Worm (Caenorhabditis elegans) whole organism, late embryonic: Measurements from ENCODE around the gene Y54G9A.5.

Experiments used
- K02D7.2 ChIP-seq: sonication (generic microtip); optimal IDR thresholded peaks from 2 replicates; lab custom pipeline; 2017; ENCODE audit warnings: mild to moderate bottlenecking, missing genetic modification characterization, missing compliant biosample characterization
- T23F11.4 ChIP-seq: fragments of 200-800 bp; sonication (Bioruptor generic); optimal IDR thresholded peaks from 2 replicates; lab custom pipeline; 2018; ENCODE audit warnings: mild to moderate bottlenecking, missing genetic modification characterization, missing compliant biosample characterization
- ahr-1 ChIP-seq: sonication (generic microtip); optimal IDR thresholded peaks from 2 replicates; lab custom pipeline; 2016; ENCODE audit warnings: missing genetic modification characterization, missing compliant biosample characterization
- ceh-19 ChIP-seq: fragments of 200-800 bp; sonication (Bioruptor generic); optimal IDR thresholded peaks from 2 replicates; lab custom pipeline; 2018; ENCODE audit warnings: mild to moderate bottlenecking, missing genetic modification characterization, missing compliant biosample characterization
- ceh-24 ChIP-seq: sonication (generic microtip); optimal IDR thresholded peaks from 2 replicates; lab custom pipeline; 2016; ENCODE audit warnings: mild to moderate bottlenecking, missing genetic modification characterization, missing compliant biosample characterization
- ceh-34 ChIP-seq: sonication (generic microtip); optimal IDR thresholded peaks from 2 replicates; lab custom pipeline; 2016; ENCODE audit warnings: mild to moderate bottlenecking, missing genetic modification characterization, missing compliant biosample characterization
- fax-1 ChIP-seq: sonication (generic microtip); optimal IDR thresholded peaks from 2 replicates; lab custom pipeline; 2016; ENCODE audit warnings: missing genotype, missing genetic modification characterization, missing compliant biosample characterization
- hlh-13 ChIP-seq: fragments of 200-800 bp; sonication (Bioruptor generic); optimal IDR thresholded peaks from 2 replicates; lab custom pipeline; 2018; ENCODE audit warnings: mild to moderate bottlenecking, missing genetic modification characterization, missing compliant biosample characterization
- hlh-30 ChIP-seq: sonication (generic microtip); optimal IDR thresholded peaks from 2 replicates; lab custom pipeline; 2017; ENCODE audit warnings: antibody characterized with exemption, missing genetic modification characterization, missing compliant biosample characterization; ENCODE audit not compliant: insufficient read depth
- nfya-1 ChIP-seq: sonication (generic microtip); optimal IDR thresholded peaks from 2 replicates; lab custom pipeline; 2017; ENCODE audit warnings: missing genetic modification characterization, mild to moderate bottlenecking, missing compliant biosample characterization, antibody characterized with exemption, moderate library complexity
- npax-4 ChIP-seq: sonication (generic microtip); optimal IDR thresholded peaks from 2 replicates; lab custom pipeline; 2016; ENCODE audit warnings: missing genetic modification characterization, missing compliant biosample characterization
- pros-1 ChIP-seq: fragments of 150-350 bp; optimal IDR thresholded peaks from 2 replicates; lab custom pipeline; 2014; ENCODE audit warnings: missing biosample characterization, missing genetic modification reagents, missing genetic modification characterization
- rnt-1 ChIP-seq: sonication (generic microtip); optimal IDR thresholded peaks from 2 replicates; lab custom pipeline; 2016; ENCODE audit warnings: missing genetic modification characterization, missing compliant biosample characterization
- unc-3 ChIP-seq, 2 experiments: fragments of 200-800 bp in 1 of 2; sonication (Bioruptor generic) in 1 of 2; sonication (generic microtip) in 1 of 2; conservative IDR thresholded peaks in 1 of 2; optimal IDR thresholded peaks in 1 of 2; 2 replicates each; pipeline versions ENCODE4 v1.3.6 to Lab custom; 2016 to 2022; ENCODE audit warnings: missing compliant biosample characterization in 2 of 2, missing genetic modification characterization in 2 of 2, missing genetic modification reagents in 1 of 2

- TF ChIP-seq ceh-24 (tag; lab: Kevin White, UChicago), result no peak
- TF ChIP-seq T23F11.4 (GFP tag; lab: Kevin White, UChicago), result no peak
- no peak for TF ChIP-seq K02D7.2 (tag; lab: Kevin White, UChicago)
- TF ChIP-seq ceh-19 (GFP tag; lab: Kevin White, UChicago), result no peak
- no peak for TF ChIP-seq hlh-30 (tag; lab: Kevin White, UChicago)
- no peak for TF ChIP-seq rnt-1 (tag; lab: Kevin White, UChicago)
- no peak for TF ChIP-seq fax-1 (tag; lab: Kevin White, UChicago)
- no peak for TF ChIP-seq nfya-1
- TF ChIP-seq unc-3 (GFP tag; conservative IDR thresholded peaks at IDR 0.05; lab: Robert Waterston, UW), result no peak
- TF ChIP-seq unc-3 (tag; optimal IDR thresholded peaks at IDR 0.05; lab: Kevin White, UChicago), result no peak
- TF ChIP-seq hlh-13, result no peak
- no peak for TF ChIP-seq npax-4
- no peak for TF ChIP-seq ahr-1 (tag; lab: Kevin White, UChicago)
- TF ChIP-seq ceh-34, result no peak
- TF ChIP-seq pros-1 (tag; lab: Kevin White, UChicago), result no peak
Observed at ce11 chrII:13750128-13750527, 27.3 kb downstream of the Y54G9A.5 start.
